Worm (Caenorhabditis elegans) whole organism, L4 larva: Measurements from ENCODE around the gene srxa-11.

ENCODE experiments used
- aha-1 ChIP-seq: fragments of 150-350 bp; peaks from one replicate; lab custom pipeline; 2014; ENCODE audit warnings: missing biosample characterization, missing genetic modification characterization
- ceh-28 ChIP-seq: fragments of 150-350 bp; optimal IDR thresholded peaks from 2 replicates; lab custom pipeline; 2014; ENCODE audit warnings: missing biosample characterization, missing genetic modification reagents, missing genetic modification characterization
- ceh-82 ChIP-seq: sonication (generic microtip); optimal IDR thresholded peaks from 2 replicates; lab custom pipeline; 2017; ENCODE audit warnings: missing biosample characterization, missing genetic modification characterization
- mdl-1 ChIP-seq, 2 experiments: fragments of 150-350 bp in 1 of 2; sonication (generic microtip) in 1 of 2; optimal IDR thresholded peaks; 2 replicates each; lab custom pipeline; 2014 to 2017; ENCODE audit warnings: missing biosample characterization in 2 of 2, missing genetic modification characterization in 2 of 2
- nhr-10 ChIP-seq: fragments of 150-350 bp; optimal IDR thresholded peaks from 2 replicates; lab custom pipeline; 2014; ENCODE audit warnings: missing biosample characterization, missing genetic modification characterization
- nhr-237 ChIP-seq: sonication (generic microtip); optimal IDR thresholded peaks from 2 replicates; lab custom pipeline; 2017; ENCODE audit warnings: missing biosample characterization, missing genetic modification characterization
- nhr-25 ChIP-seq: sonication (generic microtip); optimal IDR thresholded peaks from 2 replicates; lab custom pipeline; 2017; ENCODE audit warnings: missing genetic modification characterization, mild to moderate bottlenecking, missing compliant biosample characterization, antibody characterized with exemption, moderate library complexity, borderline replicate concordance; ENCODE audit not compliant: insufficient read depth
- sdz-12 ChIP-seq: fragments of 200-800 bp; sonication (Bioruptor generic); optimal IDR thresholded peaks from 2 replicates; lab custom pipeline; 2018; ENCODE audit warnings: mild to moderate bottlenecking, missing genetic modification characterization, missing compliant biosample characterization

ce11 chrV:13916196-13916595, 7.8 kb upstream of the srxa-11 start, which contains the start of gene str-252:
- TF ChIP-seq mdl-1 (tag; optimal IDR thresholded peaks at IDR 0.05; lab: Kevin White, UChicago): no peak
- no peak for TF ChIP-seq nhr-237 (tag; lab: Kevin White, UChicago)
- no peak for TF ChIP-seq ceh-82 (tag; lab: Kevin White, UChicago)
- TF ChIP-seq sdz-12 (GFP tag; lab: Kevin White, UChicago): no peak
- no peak for TF ChIP-seq aha-1 (tag; lab: Kevin White, UChicago)
- TF ChIP-seq ceh-28 (tag; lab: Kevin White, UChicago): no peak
- no peak for TF ChIP-seq nhr-10 (tag; lab: Kevin White, UChicago)
- TF ChIP-seq nhr-25: no peak
